Fruit fly (Drosophila melanogaster) Kc167 (cell line): ENCODE data around the gene CG13362.

Experiments used
- h ChIP-seq: fragments of >200 bp; optimal IDR thresholded peaks from 3 replicates; lab custom pipeline; 2018; ENCODE audit warnings: missing external identifiers
- psq ChIP-seq: fragments of >200 bp; optimal IDR thresholded peaks from 2 replicates; lab custom pipeline; 2017; ENCODE audit warnings: missing external identifiers
- ttk ChIP-seq: sonication (Bioruptor generic); optimal IDR thresholded peaks from 2 replicates; lab custom pipeline; 2017; ENCODE audit warnings: missing external identifiers

DNA sequence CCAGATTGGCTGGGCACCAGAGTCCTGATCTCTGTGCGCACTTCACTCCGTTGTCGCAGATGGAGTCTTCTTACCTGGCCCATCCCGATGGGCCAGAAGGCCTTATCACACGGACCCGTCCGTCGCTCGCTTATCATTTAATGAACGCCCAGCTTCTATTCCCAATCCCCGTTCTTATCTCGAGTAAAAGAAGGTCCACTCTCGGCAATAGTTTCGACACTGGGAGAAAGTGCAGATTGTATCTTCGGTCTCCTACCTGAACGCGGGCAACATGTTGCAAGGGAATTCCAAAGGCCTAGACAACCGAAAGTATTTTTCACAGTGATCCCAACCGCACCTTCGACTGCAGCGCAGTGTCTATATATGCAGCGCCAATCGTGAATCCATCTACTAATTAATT is 15.0 kb upstream of the CG13362 start:
- TF ChIP-seq psq (no peak), h (lab: Kevin White, UChicago) (no peak), ttk (no peak)
